Worm (Caenorhabditis elegans) whole organism, L4/young adult: ENCODE measurements around the gene irld-40.

Experiments used
- W03F9.2 ChIP-seq: fragments of 150-350 bp; optimal IDR thresholded peaks from 2 replicates; lab custom pipeline; 2014; ENCODE audit warnings: missing biosample characterization, missing genetic modification characterization
- dao-5 ChIP-seq: sonication (generic microtip); optimal IDR thresholded peaks from 2 replicates; lab custom pipeline; 2016; ENCODE audit warnings: missing genotype, missing genetic modification characterization, moderate library complexity, missing compliant biosample characterization
- him-1 ChIP-seq: sonication (generic microtip); optimal IDR thresholded peaks from 2 replicates; lab custom pipeline; 2016; ENCODE audit warnings: missing genotype, missing genetic modification reagents, missing genetic modification characterization, missing compliant biosample characterization

The irld-40 gene

DNA sequence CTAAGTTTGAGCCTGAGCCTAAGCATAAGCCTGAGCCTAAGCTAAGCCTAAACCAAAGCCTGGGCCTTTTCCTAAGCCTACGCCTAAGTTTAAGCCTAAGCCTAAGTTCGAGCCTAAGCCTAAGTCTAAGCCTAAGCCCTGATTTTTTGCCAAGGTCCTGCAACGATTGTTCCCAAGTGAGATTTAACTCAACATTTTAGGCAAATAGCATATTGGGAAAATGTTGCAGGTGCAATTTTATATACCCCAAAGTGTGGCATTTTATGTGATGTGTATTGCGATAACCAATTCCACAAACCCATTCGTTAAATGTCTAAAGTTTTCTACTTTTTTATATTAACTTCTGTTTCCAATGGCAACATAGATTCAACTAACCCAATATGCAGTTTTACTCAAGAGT is at the start of gene irld-40:
Gene irld-40 (plus strand): TSS at position 301 of the 400 bp plus-strand sequence.
- TF ChIP-seq him-1 (tag; lab: Kevin White, UChicago) = no peak
- TF ChIP-seq W03F9.2 (tag; lab: Kevin White, UChicago) = no peak
- TF ChIP-seq dao-5 = no peak

DNA sequence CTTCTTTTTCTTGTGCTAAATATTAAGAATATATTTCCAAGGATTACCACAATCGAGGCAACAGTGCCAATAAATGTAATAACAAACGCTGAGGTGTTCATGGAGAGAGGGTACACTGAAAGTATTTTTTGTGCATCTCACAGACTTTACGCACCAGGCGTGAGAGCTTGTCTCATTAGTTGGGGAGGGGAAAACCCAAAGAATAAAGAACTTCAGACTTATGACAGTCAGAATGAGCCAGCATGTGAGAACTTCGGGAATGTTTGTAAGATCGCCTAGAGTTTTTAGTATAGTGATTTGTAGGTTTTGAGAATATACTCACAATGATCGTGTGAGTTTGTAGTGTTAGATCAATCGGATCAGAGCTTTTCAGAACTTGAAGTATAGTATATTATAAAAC is 47.6 kb upstream of the irld-40 start, which contains the start of gene srbc-41:
Gene srbc-41 (minus strand): TSS at position 101 of the 400 bp plus-strand sequence.
- TF ChIP-seq him-1 (tag; lab: Kevin White, UChicago) = no peak

DNA sequence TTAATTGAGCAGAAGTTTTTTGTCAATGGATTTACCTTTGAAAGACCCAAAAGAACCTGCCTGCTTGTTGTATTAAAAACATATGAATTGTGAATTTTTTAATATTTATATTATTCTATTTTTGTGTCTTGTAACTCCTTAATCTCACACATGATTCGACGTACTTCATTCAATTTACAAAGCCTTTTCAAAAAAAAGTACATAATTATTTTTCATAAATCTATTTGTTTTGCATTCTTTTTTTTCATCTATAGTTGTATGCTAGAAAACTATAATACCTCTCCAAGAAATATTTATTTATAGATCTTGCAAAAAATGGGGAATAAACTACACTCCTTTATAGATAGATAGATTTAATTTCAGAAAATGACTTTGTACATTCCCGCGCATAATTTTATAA is 43.6 kb upstream of the irld-40 start, which contains the start of gene nhr-179:
Gene nhr-179 (minus strand): TSS at position 101 of the 400 bp plus-strand sequence.
- no peak for TF ChIP-seq dao-5
- no peak for TF ChIP-seq him-1 (tag; lab: Kevin White, UChicago)
- no peak for TF ChIP-seq W03F9.2 (tag; lab: Kevin White, UChicago)

DNA sequence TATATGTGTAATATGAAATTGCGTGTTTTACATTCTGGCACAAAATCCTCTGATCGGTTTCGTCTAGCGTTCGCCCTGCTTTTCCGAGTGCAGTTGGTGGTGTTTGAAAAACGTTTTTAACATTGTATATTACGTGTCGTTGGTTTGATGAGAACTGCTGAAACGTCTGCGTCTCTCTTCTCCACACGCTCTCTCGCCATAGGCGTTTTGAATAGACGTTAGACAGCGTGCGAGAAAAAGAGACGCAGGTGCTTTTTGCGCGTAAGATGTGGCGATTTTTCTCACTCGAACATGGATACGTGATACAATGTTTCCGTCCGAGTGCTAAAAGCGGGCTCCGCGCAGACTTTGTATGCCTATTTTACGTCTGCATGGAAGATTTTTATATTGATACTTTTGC is 41.8 kb upstream of the irld-40 start:
- TF ChIP-seq him-1 (tag; lab: Kevin White, UChicago) = no peak
- no peak for TF ChIP-seq W03F9.2 (tag; lab: Kevin White, UChicago)
- no peak for TF ChIP-seq dao-5

DNA sequence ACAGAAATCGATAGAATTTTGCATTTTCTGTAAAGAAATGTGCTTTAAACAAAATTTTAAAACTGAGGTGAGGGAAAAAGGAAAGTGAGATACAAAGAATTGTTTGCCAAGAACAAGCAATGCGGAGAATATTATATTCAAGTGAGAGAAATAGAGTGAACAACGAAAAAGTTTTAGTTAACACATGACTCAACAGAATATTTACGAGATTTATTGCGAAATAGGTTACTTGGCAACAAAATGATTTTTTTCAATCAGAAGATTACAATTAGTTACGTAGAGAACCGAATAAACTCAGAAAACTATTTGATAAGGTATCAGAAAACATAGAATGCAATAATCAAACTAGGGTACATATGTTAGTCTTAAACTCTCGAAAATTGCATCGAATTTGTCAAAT is 40.9 kb upstream of the irld-40 start, which contains the start of gene nhr-117:
Gene nhr-117 (minus strand): TSS at position 27 of the 400 bp plus-strand sequence.
- no peak for TF ChIP-seq dao-5
- no peak for TF ChIP-seq him-1 (tag; lab: Kevin White, UChicago)
- TF ChIP-seq W03F9.2 (tag; lab: Kevin White, UChicago) = no peak

DNA sequence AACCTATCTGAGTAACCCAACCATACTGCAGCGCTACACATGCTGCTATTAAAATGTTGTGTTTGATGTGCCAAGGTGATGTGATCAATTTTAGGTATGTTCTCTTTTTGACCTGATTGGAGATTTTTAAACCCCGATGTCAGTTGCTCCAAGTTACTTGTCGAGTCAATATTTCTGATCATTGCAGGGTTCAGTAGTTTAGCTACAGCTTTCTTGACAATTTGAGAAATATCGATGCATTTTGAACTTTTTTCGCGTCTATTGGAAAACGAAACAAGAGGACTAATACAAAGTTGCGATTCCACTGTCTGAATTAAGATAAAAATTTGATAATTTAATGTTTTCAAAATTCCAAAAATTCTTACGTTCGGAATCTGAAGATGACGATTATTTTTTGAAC is 38.9 kb upstream of the irld-40 start:
- TF ChIP-seq W03F9.2 (tag; lab: Kevin White, UChicago) (no peak), him-1 (tag; lab: Kevin White, UChicago) (no peak), dao-5 (no peak)

DNA sequence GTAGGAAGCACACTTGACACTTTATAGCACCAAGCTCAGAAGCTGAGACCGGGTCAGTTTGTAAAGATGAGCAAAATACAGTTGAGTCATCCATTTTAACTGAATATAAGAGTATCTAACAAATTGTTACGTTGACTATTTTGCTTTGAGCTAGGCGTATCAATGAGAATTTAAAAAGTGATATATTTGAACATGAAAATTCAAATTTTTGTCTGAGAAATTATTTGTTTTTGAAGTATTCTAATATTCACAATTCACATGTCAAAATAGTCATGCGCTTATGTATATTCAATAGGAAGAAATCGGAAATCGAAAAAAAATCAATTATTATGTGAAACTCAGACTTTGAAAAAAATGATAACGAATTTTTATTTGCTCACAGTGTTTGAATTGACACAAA is 38.0 kb upstream of the irld-40 start, which contains the start of gene nhr-110:
Gene nhr-110 (minus strand): TSS at position 101 of the 400 bp plus-strand sequence.
- TF ChIP-seq dao-5 (no peak), W03F9.2 (tag; lab: Kevin White, UChicago) (no peak), him-1 (tag; lab: Kevin White, UChicago) (no peak)

DNA sequence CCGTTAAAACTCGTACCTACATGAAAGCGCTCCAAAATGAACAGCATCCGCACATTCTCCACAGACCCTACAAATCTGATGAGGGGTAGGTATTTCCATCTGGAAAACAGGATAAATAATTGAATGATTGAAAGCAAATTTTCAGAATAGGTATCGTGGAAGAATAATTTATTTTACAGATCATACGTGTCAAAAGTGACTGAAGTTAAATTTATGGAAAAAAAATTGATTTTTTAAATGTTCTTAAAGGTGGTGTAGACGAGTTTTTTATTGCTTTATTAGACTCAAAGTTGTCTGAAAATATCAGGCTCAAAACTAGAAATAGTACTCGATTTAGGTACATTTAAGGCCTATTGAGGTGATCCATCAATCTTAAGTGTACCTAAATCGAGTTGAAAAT is 35.6 kb upstream of the irld-40 start, which contains the start of gene nhr-237:
Gene nhr-237 (minus strand): TSS at position 101 of the 400 bp plus-strand sequence.
- TF ChIP-seq dao-5 (no peak), W03F9.2 (tag; lab: Kevin White, UChicago) (no peak), him-1 (tag; lab: Kevin White, UChicago) (no peak)

DNA sequence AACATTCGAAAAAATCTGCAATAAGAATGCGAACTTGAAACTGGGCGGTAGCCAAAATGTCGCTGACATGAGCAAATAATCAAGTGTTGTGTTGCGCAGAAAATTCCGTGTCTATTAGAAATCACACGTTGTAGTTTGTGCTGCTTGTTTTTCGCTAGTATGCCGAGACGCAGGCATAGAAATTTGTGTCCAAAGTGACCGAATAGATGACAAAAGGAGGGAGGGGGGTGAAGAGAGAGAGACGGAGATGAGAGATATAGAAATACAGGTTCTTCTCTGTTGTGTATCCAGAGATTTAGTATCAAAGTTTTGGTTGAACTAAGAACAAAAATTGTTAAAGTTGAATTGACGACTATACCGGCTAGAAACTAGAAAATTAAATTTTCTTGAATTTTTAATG is 35.1 kb upstream of the irld-40 start:
- TF ChIP-seq W03F9.2 (tag; lab: Kevin White, UChicago) (no peak), him-1 (tag; lab: Kevin White, UChicago) (no peak), dao-5 (no peak)

DNA sequence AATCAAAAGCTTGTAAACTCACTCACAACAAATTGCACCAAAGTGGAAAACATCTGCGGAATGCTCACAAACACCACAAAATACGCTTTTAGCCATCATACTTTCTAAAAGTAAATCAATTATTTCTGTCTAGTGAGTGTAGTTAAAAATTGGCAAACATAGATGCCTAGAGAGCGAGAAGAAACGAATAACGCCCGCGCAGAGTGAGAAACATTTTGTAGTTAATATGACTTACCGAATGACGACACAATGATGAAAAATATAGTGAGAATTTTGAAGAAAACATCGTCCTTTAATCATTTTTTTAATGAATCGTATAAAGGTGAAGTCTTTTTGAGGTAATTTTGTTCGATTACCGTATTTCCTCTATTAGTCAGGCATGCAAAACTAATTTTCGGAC is 33.0 kb upstream of the irld-40 start, which contains the start of gene nhr-238:
Gene nhr-238 (minus strand): TSS at position 104 of the 400 bp plus-strand sequence.
- TF ChIP-seq dao-5 (no peak), W03F9.2 (tag; lab: Kevin White, UChicago) (no peak), him-1 (tag; lab: Kevin White, UChicago) (no peak)

DNA sequence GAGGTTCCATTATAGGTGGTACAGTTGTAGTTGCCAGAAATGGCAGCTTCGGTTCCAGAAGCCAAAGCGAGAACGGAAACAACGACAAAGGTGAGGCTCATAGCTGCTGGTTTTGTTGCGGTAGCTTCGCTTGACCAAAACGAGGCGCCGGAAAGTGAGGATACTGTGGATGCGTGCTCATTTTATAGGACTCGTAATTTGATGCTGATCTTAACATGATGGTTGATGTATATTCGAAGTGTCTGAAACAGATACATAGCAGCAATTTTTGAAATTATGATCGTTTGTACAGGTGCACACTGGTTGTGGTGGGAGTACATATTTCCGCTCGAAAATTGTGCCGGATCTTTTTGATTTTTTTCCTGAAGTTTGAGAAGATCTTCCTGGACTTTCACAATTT is 31.2 kb upstream of the irld-40 start, which contains the start of gene Y46H3D.8:
Gene Y46H3D.8 (minus strand): TSS at position 101 of the 400 bp plus-strand sequence.
- no peak for TF ChIP-seq W03F9.2 (tag; lab: Kevin White, UChicago)
- no peak for TF ChIP-seq dao-5
- TF ChIP-seq him-1 (tag; lab: Kevin White, UChicago) = no peak

DNA sequence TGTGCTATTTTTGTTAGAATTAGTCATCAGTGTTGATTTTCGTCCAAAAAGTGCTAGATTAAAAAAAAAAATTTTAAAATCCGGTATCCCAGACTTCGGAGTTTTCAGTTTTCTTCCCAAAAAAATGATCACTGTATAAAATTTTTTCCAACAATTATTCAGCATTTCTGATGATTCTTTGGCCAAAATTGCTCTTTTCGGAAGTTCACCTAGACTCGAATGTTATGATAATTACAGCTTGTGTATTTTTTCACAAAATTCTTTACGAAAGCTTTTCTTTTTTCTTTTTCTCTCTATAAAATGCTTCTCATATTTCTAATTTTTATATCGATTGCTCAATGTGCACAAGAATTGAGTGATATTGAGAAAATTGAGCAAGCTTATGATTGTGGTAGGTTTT is 30.7 kb upstream of the irld-40 start, which contains the start of gene irld-17:
Gene irld-17 (plus strand): TSS at position 301 of the 400 bp plus-strand sequence.
- TF ChIP-seq W03F9.2 (tag; lab: Kevin White, UChicago) (no peak), dao-5 (no peak), him-1 (tag; lab: Kevin White, UChicago) (no peak)

DNA sequence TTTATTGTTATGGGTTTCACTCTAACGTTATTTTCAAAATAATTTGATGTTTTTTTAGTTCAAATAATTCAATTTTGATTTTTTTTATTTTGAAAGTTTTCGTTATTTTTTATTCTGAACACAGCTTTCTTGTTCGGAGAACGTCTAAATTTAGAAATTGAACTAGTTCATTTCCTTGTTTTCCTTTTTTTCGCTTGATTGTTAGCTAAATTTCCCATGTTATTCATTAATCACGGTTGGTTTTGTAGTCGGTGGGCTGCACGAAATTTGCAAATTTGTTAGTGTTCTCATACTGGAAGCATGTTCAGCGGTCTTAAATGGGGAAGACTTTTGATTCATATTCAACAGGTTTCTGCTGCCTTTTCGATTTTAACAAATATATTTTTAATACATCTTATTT is 26.5 kb upstream of the irld-40 start, which contains the start of gene str-222:
Gene str-222 (plus strand): TSS at position 301 of the 400 bp plus-strand sequence.
- TF ChIP-seq W03F9.2 (tag; lab: Kevin White, UChicago) (no peak), him-1 (tag; lab: Kevin White, UChicago) (no peak), dao-5 (no peak)

DNA sequence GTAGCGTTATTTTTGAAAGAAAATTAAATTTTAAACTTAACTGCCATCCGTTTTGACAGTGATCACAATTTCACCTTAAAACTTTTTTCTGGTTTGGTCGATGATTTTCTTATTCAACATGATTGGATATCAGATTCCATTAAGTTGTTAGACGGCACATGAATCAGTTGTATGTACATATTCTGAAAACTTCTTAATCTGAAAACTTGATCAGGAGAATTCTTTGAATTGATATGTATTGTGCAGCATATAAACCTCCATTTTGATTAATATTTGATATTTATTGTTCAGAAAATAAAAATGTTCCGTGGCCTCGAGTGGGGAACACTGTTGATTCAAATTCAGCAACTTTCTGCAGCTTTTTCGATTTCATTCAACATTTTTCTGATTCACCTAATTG is 22.4 kb upstream of the irld-40 start, which contains the start of gene str-221:
Gene str-221 (plus strand): TSS at position 301 of the 400 bp plus-strand sequence.
- TF ChIP-seq dao-5 (no peak), W03F9.2 (tag; lab: Kevin White, UChicago) (no peak), him-1 (tag; lab: Kevin White, UChicago) (no peak)

DNA sequence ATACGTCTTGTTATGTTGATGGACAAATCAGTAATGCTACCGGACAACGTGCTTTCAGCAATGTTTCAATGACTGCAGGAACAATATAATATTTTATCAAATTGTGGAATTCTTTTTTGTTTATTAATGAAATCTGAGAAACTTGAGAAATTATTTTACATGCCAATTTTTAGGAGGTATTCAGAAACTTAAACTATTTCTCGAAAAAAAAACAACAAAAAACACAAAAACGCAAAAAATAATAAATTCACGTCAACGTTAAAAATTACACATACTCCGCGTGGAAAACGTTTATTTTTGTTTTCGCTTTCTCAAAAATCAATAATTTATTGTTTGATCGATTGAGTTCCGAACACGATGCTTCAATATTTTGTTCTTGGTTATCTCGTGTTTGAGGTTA is 20.2 kb upstream of the irld-40 start, which contains the start of gene Y46H3D.1:
Gene Y46H3D.1 (plus strand): TSS at position 301 of the 400 bp plus-strand sequence.
- no peak for TF ChIP-seq dao-5
- no peak for TF ChIP-seq him-1 (tag; lab: Kevin White, UChicago)
- no peak for TF ChIP-seq W03F9.2 (tag; lab: Kevin White, UChicago)
